Worm (Caenorhabditis elegans) whole organism, young adult: ENCODE data around the gene asp-14.

ENCODE experiments used
- B0019.2 ChIP-seq: fragments of 200-800 bp; sonication (Bioruptor generic); conservative IDR thresholded peaks from 2 replicates; pipeline ENCODE4 v1.3.6; 2022; ENCODE audit warnings: missing genetic modification reagents, missing genetic modification characterization, missing compliant biosample characterization
- B0035.1 ChIP-seq: sonication (generic microtip); optimal IDR thresholded peaks from 2 replicates; lab custom pipeline; 2016; ENCODE audit warnings: missing genetic modification characterization, mild to moderate bottlenecking, missing compliant biosample characterization, missing genotype, missing genetic modification reagents
- F22D6.2 ChIP-seq: sonication (generic microtip); optimal IDR thresholded peaks from 2 replicates; lab custom pipeline; 2016; ENCODE audit warnings: mild to moderate bottlenecking, missing genetic modification characterization, missing compliant biosample characterization
- F49E8.2 ChIP-seq: sonication (generic microtip); optimal IDR thresholded peaks from 3 replicates; lab custom pipeline; 2017; ENCODE audit warnings: missing genetic modification characterization, mild to moderate bottlenecking, missing compliant biosample characterization, antibody characterized with exemption, moderate library complexity; ENCODE audit not compliant: insufficient read depth
- F57A8.1 ChIP-seq: fragments of 200-800 bp; sonication (Bioruptor generic); optimal IDR thresholded peaks from 2 replicates; lab custom pipeline; 2018; ENCODE audit warnings: mild to moderate bottlenecking, missing genetic modification characterization, moderate library complexity, missing compliant biosample characterization
- K12H6.12 ChIP-seq: fragments of 200-800 bp; sonication (Bioruptor generic); optimal IDR thresholded peaks from 2 replicates; lab custom pipeline; 2018; ENCODE audit warnings: mild to moderate bottlenecking, missing genetic modification characterization, missing compliant biosample characterization
- T26A5.8 ChIP-seq: sonication (generic microtip); optimal IDR thresholded peaks from 2 replicates; lab custom pipeline; 2016; ENCODE audit warnings: missing genetic modification characterization, missing compliant biosample characterization
- Y53G8AR.9 ChIP-seq: fragments of 200-800 bp; sonication (Bioruptor generic); conservative IDR thresholded peaks from 2 replicates; pipeline ENCODE4 v1.3.6; 2022; ENCODE audit warnings: missing genetic modification reagents, missing genetic modification characterization, missing compliant biosample characterization
- ZK185.1 ChIP-seq: sonication (generic microtip); optimal IDR thresholded peaks from 2 replicates; lab custom pipeline; 2016; ENCODE audit warnings: mild to moderate bottlenecking, missing genetic modification characterization, missing compliant biosample characterization; ENCODE audit not compliant: poor library complexity, severe bottlenecking
- aptf-2 ChIP-seq: fragments of 200-800 bp; sonication (Bioruptor generic); conservative IDR thresholded peaks from 2 replicates; pipeline ENCODE4 v1.3.6; 2022; ENCODE audit warnings: missing genetic modification reagents, missing genetic modification characterization, missing compliant biosample characterization
- bed-2 ChIP-seq: fragments of 200-800 bp; sonication (Bioruptor generic); IDR thresholded peaks from 2 replicates; pipeline ENCODE4 v1.3.6; 2022; ENCODE audit warnings: missing genetic modification reagents, missing genetic modification characterization, missing compliant biosample characterization
- cebp-2 ChIP-seq: fragments of 200-800 bp; sonication (Bioruptor generic); IDR thresholded peaks from 2 replicates; pipeline ENCODE4 v1.3.6; 2022; ENCODE audit warnings: missing genetic modification characterization, missing compliant biosample characterization
- ceh-40 ChIP-seq: fragments of 200-800 bp; sonication (Bioruptor generic); IDR thresholded peaks from 2 replicates; pipeline ENCODE4 v1.3.6; 2022; ENCODE audit warnings: missing genetic modification characterization, missing compliant biosample characterization
- ceh-79 ChIP-seq: sonication (generic microtip); optimal IDR thresholded peaks from 2 replicates; lab custom pipeline; 2017; ENCODE audit warnings: mild to moderate bottlenecking, missing genetic modification characterization, missing compliant biosample characterization
- dox-1 ChIP-seq: fragments of 200-800 bp; sonication (Bioruptor generic); IDR thresholded peaks from 2 replicates; pipeline ENCODE4 v1.3.6; 2022; ENCODE audit warnings: missing genetic modification reagents, missing genetic modification characterization, missing compliant biosample characterization
- egl-18 ChIP-seq: fragments of 200-800 bp; sonication (Bioruptor generic); IDR thresholded peaks from 2 replicates; pipeline ENCODE4 v1.3.6; 2022; ENCODE audit warnings: missing genetic modification reagents, missing genetic modification characterization, missing compliant biosample characterization
- fkh-3 ChIP-seq: sonication (generic microtip); optimal IDR thresholded peaks from 2 replicates; lab custom pipeline; 2016; ENCODE audit warnings: mild to moderate bottlenecking, missing genetic modification characterization, missing compliant biosample characterization
- lin-35 ChIP-seq, 3 experiments: fragments of 150-350 bp in 2 of 3; sonication (generic microtip) in 1 of 3; optimal IDR thresholded peaks; 2 replicates each; lab custom pipeline; 2014 to 2018; ENCODE audit warnings: missing biosample characterization in 3 of 3, missing genetic modification characterization in 3 of 3, missing genetic modification reagents in 3 of 3
- lin-40 ChIP-seq: sonication (generic microtip); optimal IDR thresholded peaks from 2 replicates; lab custom pipeline; 2016; ENCODE audit warnings: missing genetic modification characterization, mild to moderate bottlenecking, missing compliant biosample characterization, missing genotype, missing genetic modification reagents
- madf-10 ChIP-seq: sonication (generic microtip); optimal IDR thresholded peaks from 2 replicates; lab custom pipeline; 2016; ENCODE audit warnings: mild to moderate bottlenecking, missing genetic modification characterization, missing compliant biosample characterization
- madf-3 ChIP-seq: fragments of 200-800 bp; sonication (Bioruptor generic); IDR thresholded peaks from 2 replicates; pipeline ENCODE4 v1.3.6; 2022; ENCODE audit warnings: missing genetic modification reagents, missing genetic modification characterization, missing compliant biosample characterization
- madf-8 ChIP-seq: fragments of 200-800 bp; sonication (Bioruptor generic); conservative IDR thresholded peaks from 2 replicates; pipeline ENCODE4 v1.3.6; 2022; ENCODE audit warnings: missing genetic modification reagents, missing genetic modification characterization, missing compliant biosample characterization
- nfya-2 ChIP-seq: fragments of 200-800 bp; sonication (Bioruptor generic); IDR thresholded peaks from 2 replicates; pipeline ENCODE4 v1.3.6; 2022; ENCODE audit warnings: missing genetic modification reagents, missing genetic modification characterization, missing compliant biosample characterization
- nhr-120 ChIP-seq: fragments of 200-800 bp; sonication (Bioruptor generic); IDR thresholded peaks from 2 replicates; pipeline ENCODE4 v1.3.6; 2022; ENCODE audit warnings: missing genetic modification characterization, missing compliant biosample characterization
- nhr-27 ChIP-seq: fragments of 200-800 bp; sonication (Bioruptor generic); optimal IDR thresholded peaks from 2 replicates; lab custom pipeline; 2018; ENCODE audit warnings: mild to moderate bottlenecking, missing genetic modification characterization, moderate library complexity, missing compliant biosample characterization
- sea-2 ChIP-seq: fragments of 200-800 bp; sonication (Bioruptor generic); IDR thresholded peaks from 2 replicates; pipeline ENCODE4 v1.3.6; 2022; ENCODE audit warnings: missing genetic modification characterization, missing compliant biosample characterization
- snpc-3.4 ChIP-seq: sonication (generic microtip); optimal IDR thresholded peaks from 2 replicates; lab custom pipeline; 2017; ENCODE audit warnings: missing genetic modification characterization, mild to moderate bottlenecking, missing compliant biosample characterization, antibody characterized with exemption, moderate library complexity, missing genotype, missing genetic modification reagents
- somi-1 ChIP-seq: fragments of 200-800 bp; sonication (Bioruptor generic); optimal IDR thresholded peaks from 2 replicates; lab custom pipeline; 2018; ENCODE audit warnings: mild to moderate bottlenecking, missing genetic modification characterization, missing compliant biosample characterization
- sptf-2 ChIP-seq: fragments of 200-800 bp; sonication (Bioruptor generic); optimal IDR thresholded peaks from 2 replicates; lab custom pipeline; 2018; ENCODE audit warnings: mild to moderate bottlenecking, missing genetic modification characterization, missing compliant biosample characterization
- tbp1 ChIP-seq: fragments of 200-800 bp; sonication (Bioruptor generic); optimal IDR thresholded peaks from 2 replicates; lab custom pipeline; 2018; ENCODE audit warnings: mild to moderate bottlenecking, missing genetic modification characterization, missing compliant biosample characterization
- zfh-2 ChIP-seq: fragments of 200-800 bp; sonication (Bioruptor generic); conservative IDR thresholded peaks from 2 replicates; pipeline ENCODE4 v1.3.6; 2022; ENCODE audit warnings: missing genetic modification reagents, missing genetic modification characterization, missing compliant biosample characterization
- zim-3 ChIP-seq: sonication (generic microtip); optimal IDR thresholded peaks from 2 replicates; lab custom pipeline; 2017; ENCODE audit warnings: mild to moderate bottlenecking, missing genetic modification characterization, moderate library complexity, missing compliant biosample characterization
- ztf-28 ChIP-seq: fragments of 200-800 bp; sonication (Bioruptor generic); IDR thresholded peaks from 2 replicates; pipeline ENCODE4 v1.3.6; 2022; ENCODE audit warnings: missing genetic modification reagents, missing genetic modification characterization, missing compliant biosample characterization
- ztf-3 ChIP-seq: fragments of 200-800 bp; sonication (Bioruptor generic); optimal IDR thresholded peaks from 2 replicates; lab custom pipeline; 2018; ENCODE audit warnings: mild to moderate bottlenecking, missing genetic modification characterization, missing compliant biosample characterization

The asp-14 gene

DNA sequence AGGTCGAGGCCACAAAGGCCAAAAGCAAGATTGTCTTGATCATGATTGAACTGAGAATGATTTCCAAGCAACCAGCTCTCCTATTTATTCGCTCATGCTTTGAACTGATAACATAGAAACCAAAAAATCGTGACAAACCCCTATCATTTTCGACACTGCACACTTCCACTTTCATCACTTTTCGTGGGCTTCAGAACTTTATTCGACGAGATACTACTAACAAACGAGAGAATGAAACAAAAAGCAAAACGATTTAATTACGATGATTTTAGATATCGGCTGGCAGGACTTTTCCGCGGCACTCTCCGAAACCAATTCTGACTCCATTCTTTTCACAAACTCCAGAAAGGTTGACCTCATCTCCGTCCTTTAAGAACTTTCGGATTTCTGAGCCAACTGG lies at the start of gene asp-14:
Gene asp-14 (minus strand): TSS at position 101 of the 400 bp plus-strand sequence.
- TF ChIP-seq madf-10 (tag; lab: Kevin White, UChicago), result no peak
- no peak for TF ChIP-seq egl-18 (GFP tag; lab: Robert Waterston, UW)
- TF ChIP-seq ztf-3 (GFP tag; lab: Kevin White, UChicago), result no peak
- no peak for TF ChIP-seq F22D6.2 (tag; lab: Kevin White, UChicago)
- TF ChIP-seq ztf-28 (GFP tag; lab: Robert Waterston, UW), result no peak
- TF ChIP-seq, all 124 proteins: peak for 0

DNA sequence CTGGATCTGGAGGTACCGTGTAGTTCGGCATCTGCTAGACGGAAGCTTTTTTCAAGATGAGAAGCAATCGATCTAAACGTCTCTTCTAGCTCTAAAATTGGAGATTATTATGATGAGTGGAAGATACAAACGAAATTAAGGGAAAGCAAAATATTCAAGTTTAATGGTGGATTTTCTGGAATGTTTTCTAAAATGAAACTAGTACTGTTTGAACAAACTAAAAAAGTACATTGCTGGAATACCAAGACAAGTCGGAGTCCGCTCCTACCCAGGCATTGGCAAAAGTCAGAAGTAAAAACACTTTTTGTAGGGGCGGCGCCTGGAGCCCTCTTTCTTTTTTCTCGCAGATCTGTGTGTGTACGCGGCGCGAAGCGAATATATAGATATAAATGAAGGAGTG lies 38.3 kb upstream of the asp-14 start, which contains the start of gene gar-1:
Gene gar-1 (minus strand): TSS at position 101 of the 400 bp plus-strand sequence.
- TF ChIP-seq nfya-2 (no peak), ceh-40 (no peak), K12H6.12 (tag; lab: Kevin White, UChicago) (no peak), nhr-27 (no peak), nhr-120 (GFP tag; lab: Robert Waterston, UW) (no peak), F49E8.2 (tag; lab: Kevin White, UChicago) (no peak), F57A8.1 (GFP tag; lab: Kevin White, UChicago) (no peak), bed-2 (GFP tag; lab: Robert Waterston, UW) (no peak), madf-8 (GFP tag; lab: Robert Waterston, UW) (no peak), lin-40 (tag; lab: Kevin White, UChicago) (no peak), tbp1 (GFP tag; lab: Kevin White, UChicago) (no peak), dox-1 (GFP tag; lab: Robert Waterston, UW) (no peak), zfh-2 (no peak)
- TF ChIP-seq, all 124 proteins: peak for 0

DNA sequence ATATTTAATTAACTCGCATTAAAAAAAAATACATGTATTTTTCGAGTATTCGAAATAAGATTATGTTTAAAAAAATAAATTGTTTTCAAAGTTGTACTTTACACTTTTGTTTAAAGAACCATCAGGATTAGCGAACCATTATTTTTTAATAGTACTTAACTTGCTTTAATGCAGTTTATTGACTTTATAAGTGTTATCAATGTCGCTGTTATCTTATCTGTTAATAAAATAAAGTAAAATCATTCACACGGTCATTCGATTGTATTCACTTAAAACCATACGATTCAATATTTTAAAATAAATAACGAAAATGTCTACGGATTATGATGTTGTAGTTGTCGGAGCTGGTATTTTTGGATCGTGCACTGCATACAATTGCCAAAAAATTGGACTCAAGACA lies 30.1 kb upstream of the asp-14 start, which contains the start of gene C15B12.1:
Gene C15B12.1 (plus strand): TSS at position 271 of the 400 bp plus-strand sequence.
- no peak for TF ChIP-seq sptf-2 (GFP tag; lab: Kevin White, UChicago)
- no peak for TF ChIP-seq Y53G8AR.9
- no peak for TF ChIP-seq sea-2 (GFP tag; lab: Robert Waterston, UW)
- TF ChIP-seq fkh-3 (tag; lab: Kevin White, UChicago), result no peak
- no peak for TF ChIP-seq madf-3
- TF ChIP-seq somi-1 (GFP tag; lab: Kevin White, UChicago), result no peak
- no peak for TF ChIP-seq egl-18 (GFP tag; lab: Robert Waterston, UW)
- no peak for TF ChIP-seq cebp-2 (GFP tag; lab: Robert Waterston, UW)
- TF ChIP-seq T26A5.8 (tag; lab: Kevin White, UChicago), result no peak
- TF ChIP-seq B0035.1 (tag; lab: Kevin White, UChicago), result no peak
- TF ChIP-seq ceh-79, result no peak

DNA sequence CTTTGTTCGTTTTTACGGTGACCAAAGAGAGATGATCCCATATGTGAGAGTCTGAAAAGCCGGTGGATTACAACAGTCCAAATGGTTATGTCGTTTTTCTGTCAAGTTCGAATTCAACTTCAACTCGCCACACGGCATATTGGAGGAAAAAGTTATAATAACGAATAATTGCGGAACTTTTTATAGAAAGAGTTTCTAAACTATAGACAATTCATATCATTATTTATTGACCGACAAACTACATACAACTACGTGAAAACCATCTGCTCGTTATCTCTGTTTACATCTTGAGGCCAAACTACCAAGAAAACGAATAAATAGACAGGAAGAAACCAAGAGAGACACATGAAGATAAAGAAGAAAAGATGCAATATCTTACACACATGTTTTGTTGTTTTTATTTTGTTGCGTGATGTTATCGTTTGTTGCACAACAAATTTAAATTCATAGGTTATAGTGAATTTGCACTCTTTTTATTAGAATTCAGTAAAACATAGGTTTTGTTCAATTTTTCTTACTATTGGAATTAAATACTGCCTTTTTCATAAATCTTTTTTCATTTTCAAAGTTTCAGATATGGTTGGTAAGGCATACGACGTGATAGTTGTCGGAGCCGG lies 27.3 kb upstream of the asp-14 start, which contains the start of the genes C15B12.4 and C15B12.8:
Gene C15B12.4 (minus strand): TSS at position 51 of the 617 bp plus-strand sequence.
Gene C15B12.8 (plus strand): TSS at position 567 of the 617 bp plus-strand sequence.
- TF ChIP-seq B0019.2 (GFP tag; lab: Robert Waterston, UW) (no peak), lin-35 (GFP tag; optimal IDR thresholded peaks at IDR 0.05; lab: Kevin White, UChicago) (no peak), zim-3 (tag; lab: Kevin White, UChicago) (no peak), snpc-3.4 (tag; lab: Kevin White, UChicago) (no peak), ZK185.1 (tag; lab: Kevin White, UChicago) (no peak), aptf-2 (GFP tag; lab: Robert Waterston, UW) (no peak)
